Worm (Caenorhabditis elegans) whole organism, young adult: ENCODE results near the gene C14B9.10.

ENCODE experiments used
- B0261.1 ChIP-seq: sonication (generic microtip); optimal IDR thresholded peaks from 2 replicates; lab custom pipeline; 2016; ENCODE audit warnings: mild to moderate bottlenecking, missing genetic modification characterization, moderate library complexity, missing compliant biosample characterization
- C06A6.2 ChIP-seq: fragments of 200-800 bp; sonication (Bioruptor generic); conservative IDR thresholded peaks from 2 replicates; pipeline ENCODE4 v1.3.6; 2022; ENCODE audit warnings: missing genetic modification characterization, missing compliant biosample characterization
- C17E4.6 ChIP-seq: fragments of 200-800 bp; sonication (Bioruptor generic); IDR thresholded peaks from 2 replicates; pipeline ENCODE4 v1.3.6; 2022; ENCODE audit warnings: missing genetic modification reagents, missing genetic modification characterization, missing compliant biosample characterization
- F23B12.7 ChIP-seq: sonication (generic microtip); optimal IDR thresholded peaks from 2 replicates; lab custom pipeline; 2017; ENCODE audit warnings: missing genetic modification characterization, mild to moderate bottlenecking, missing compliant biosample characterization, antibody characterized with exemption, moderate library complexity; ENCODE audit not compliant: insufficient read depth
- F33H1.4 ChIP-seq: fragments of 200-800 bp; sonication (Bioruptor generic); IDR thresholded peaks from 2 replicates; pipeline ENCODE4 v1.3.6; 2022; ENCODE audit warnings: missing genetic modification reagents, missing genetic modification characterization, missing compliant biosample characterization
- F57A8.1 ChIP-seq: fragments of 200-800 bp; sonication (Bioruptor generic); optimal IDR thresholded peaks from 2 replicates; lab custom pipeline; 2018; ENCODE audit warnings: mild to moderate bottlenecking, missing genetic modification characterization, moderate library complexity, missing compliant biosample characterization
- Y53G8AR.9 ChIP-seq: fragments of 200-800 bp; sonication (Bioruptor generic); conservative IDR thresholded peaks from 2 replicates; pipeline ENCODE4 v1.3.6; 2022; ENCODE audit warnings: missing genetic modification reagents, missing genetic modification characterization, missing compliant biosample characterization
- Y67H2A.10 ChIP-seq: fragments of 200-800 bp; sonication (Bioruptor generic); conservative IDR thresholded peaks from 2 replicates; pipeline ENCODE4 v1.3.6; 2022; ENCODE audit warnings: missing genetic modification reagents, missing genetic modification characterization, missing compliant biosample characterization
- Y79H2A.3 ChIP-seq: fragments of 200-800 bp; sonication (Bioruptor generic); conservative IDR thresholded peaks from 2 replicates; pipeline ENCODE4 v1.3.6; 2022; ENCODE audit warnings: missing genetic modification reagents, missing genetic modification characterization, missing compliant biosample characterization
- ZK185.1 ChIP-seq: sonication (generic microtip); optimal IDR thresholded peaks from 2 replicates; lab custom pipeline; 2016; ENCODE audit warnings: mild to moderate bottlenecking, missing genetic modification characterization, missing compliant biosample characterization; ENCODE audit not compliant: poor library complexity, severe bottlenecking
- attf-5 ChIP-seq: fragments of 200-800 bp; sonication (Bioruptor generic); optimal IDR thresholded peaks from 2 replicates; lab custom pipeline; 2018; ENCODE audit warnings: mild to moderate bottlenecking, missing genetic modification characterization, missing compliant biosample characterization
- bed-2 ChIP-seq: fragments of 200-800 bp; sonication (Bioruptor generic); IDR thresholded peaks from 2 replicates; pipeline ENCODE4 v1.3.6; 2022; ENCODE audit warnings: missing genetic modification reagents, missing genetic modification characterization, missing compliant biosample characterization
- ccch-3 ChIP-seq: fragments of 200-800 bp; sonication (Bioruptor generic); optimal IDR thresholded peaks from 2 replicates; lab custom pipeline; 2018; ENCODE audit warnings: mild to moderate bottlenecking, missing genetic modification characterization, missing compliant biosample characterization
- cebp-1 ChIP-seq, 2 experiments: fragments of 200-800 bp in 1 of 2; sonication (Bioruptor generic) in 1 of 2; sonication (generic microtip) in 1 of 2; IDR thresholded peaks in 1 of 2; optimal IDR thresholded peaks in 1 of 2; 2 replicates each; pipeline versions ENCODE4 v1.3.6 to Lab custom; 2017 to 2022; ENCODE audit warnings: missing compliant biosample characterization in 2 of 2, missing genetic modification characterization in 2 of 2, mild to moderate bottlenecking in 1 of 2, missing genetic modification reagents in 1 of 2, moderate library complexity in 1 of 2
- ceh-40 ChIP-seq: fragments of 200-800 bp; sonication (Bioruptor generic); IDR thresholded peaks from 2 replicates; pipeline ENCODE4 v1.3.6; 2022; ENCODE audit warnings: missing genetic modification characterization, missing compliant biosample characterization
- ceh-79 ChIP-seq: sonication (generic microtip); optimal IDR thresholded peaks from 2 replicates; lab custom pipeline; 2017; ENCODE audit warnings: mild to moderate bottlenecking, missing genetic modification characterization, missing compliant biosample characterization
- ceh-91 ChIP-seq: fragments of 200-800 bp; sonication (Bioruptor generic); IDR thresholded peaks from 2 replicates; pipeline ENCODE4 v1.3.6; 2022; ENCODE audit warnings: missing genetic modification reagents, missing genetic modification characterization, missing compliant biosample characterization
- chd-7 ChIP-seq: sonication (generic microtip); optimal IDR thresholded peaks from 2 replicates; lab custom pipeline; 2016; ENCODE audit warnings: mild to moderate bottlenecking, missing genetic modification characterization, moderate library complexity, missing compliant biosample characterization
- die-1 ChIP-seq: sonication (generic microtip); optimal IDR thresholded peaks from 2 replicates; lab custom pipeline; 2016; ENCODE audit warnings: missing genotype, mild to moderate bottlenecking, missing genetic modification characterization, missing compliant biosample characterization
- dox-1 ChIP-seq: fragments of 200-800 bp; sonication (Bioruptor generic); IDR thresholded peaks from 2 replicates; pipeline ENCODE4 v1.3.6; 2022; ENCODE audit warnings: missing genetic modification reagents, missing genetic modification characterization, missing compliant biosample characterization
- dpff-1 ChIP-seq: sonication (generic microtip); optimal IDR thresholded peaks from 2 replicates; lab custom pipeline; 2017; ENCODE audit warnings: mild to moderate bottlenecking, missing genetic modification characterization, missing compliant biosample characterization
- dpl-1 ChIP-seq: fragments of 150-350 bp; optimal IDR thresholded peaks from 2 replicates; lab custom pipeline; 2014; ENCODE audit warnings: missing biosample characterization, missing genetic modification reagents, missing genetic modification characterization
- efl-1 ChIP-seq: fragments of 150-350 bp; optimal IDR thresholded peaks from 2 replicates; lab custom pipeline; 2014; ENCODE audit warnings: missing biosample characterization, missing genetic modification reagents, missing genetic modification characterization
- him-1 ChIP-seq: sonication (generic microtip); optimal IDR thresholded peaks from 2 replicates; lab custom pipeline; 2016; ENCODE audit warnings: missing genotype, missing genetic modification reagents, missing genetic modification characterization, missing compliant biosample characterization
- hmg-1.2 ChIP-seq: fragments of 200-800 bp; sonication (Bioruptor generic); IDR thresholded peaks from 2 replicates; pipeline ENCODE4 v1.3.6; 2022; ENCODE audit warnings: missing genetic modification reagents, missing genetic modification characterization, missing compliant biosample characterization
- hmg-20 ChIP-seq: fragments of 200-800 bp; sonication (Bioruptor generic); IDR thresholded peaks from 2 replicates; pipeline ENCODE4 v1.3.6; 2022; ENCODE audit warnings: missing genetic modification reagents, missing genetic modification characterization, missing compliant biosample characterization
- hsf-1 ChIP-seq: fragments of 200-800 bp; sonication (Bioruptor generic); IDR thresholded peaks from 2 replicates; pipeline ENCODE4 v1.3.6; 2022; ENCODE audit warnings: missing genetic modification reagents, missing genetic modification characterization, missing compliant biosample characterization
- lag-1 ChIP-seq: fragments of 200-800 bp; sonication (Bioruptor generic); IDR thresholded peaks from 2 replicates; pipeline ENCODE4 v1.3.6; 2022; ENCODE audit warnings: missing genetic modification reagents, missing genetic modification characterization, missing compliant biosample characterization
- lin-35 ChIP-seq, 3 experiments: fragments of 150-350 bp in 2 of 3; sonication (generic microtip) in 1 of 3; optimal IDR thresholded peaks; 2 replicates each; lab custom pipeline; 2014 to 2018; ENCODE audit warnings: missing biosample characterization in 3 of 3, missing genetic modification characterization in 3 of 3, missing genetic modification reagents in 3 of 3
- lin-54 ChIP-seq: fragments of 200-800 bp; sonication (Bioruptor generic); optimal IDR thresholded peaks from 2 replicates; lab custom pipeline; 2018; ENCODE audit warnings: mild to moderate bottlenecking, missing genetic modification characterization, missing compliant biosample characterization
- lir-1 ChIP-seq: fragments of 200-800 bp; sonication (Bioruptor generic); conservative IDR thresholded peaks from 2 replicates; pipeline ENCODE4 v1.3.6; 2022; ENCODE audit warnings: missing genetic modification reagents, missing genetic modification characterization, missing compliant biosample characterization
- lsl-1 ChIP-seq: fragments of 200-800 bp; sonication (Bioruptor generic); optimal IDR thresholded peaks from 2 replicates; lab custom pipeline; 2018; ENCODE audit warnings: mild to moderate bottlenecking, missing genetic modification characterization, moderate library complexity, missing compliant biosample characterization
- madf-10 ChIP-seq: sonication (generic microtip); optimal IDR thresholded peaks from 2 replicates; lab custom pipeline; 2016; ENCODE audit warnings: mild to moderate bottlenecking, missing genetic modification characterization, missing compliant biosample characterization
- madf-6 ChIP-seq: fragments of 200-800 bp; sonication (Bioruptor generic); IDR thresholded peaks from 2 replicates; pipeline ENCODE4 v1.3.6; 2022; ENCODE audit warnings: missing genetic modification reagents, missing genetic modification characterization, missing compliant biosample characterization
- mes-4 ChIP-seq: sonication (generic microtip); optimal IDR thresholded peaks from 2 replicates; lab custom pipeline; 2016; ENCODE audit warnings: missing genotype, missing genetic modification characterization, missing compliant biosample characterization
- nfyb-1 ChIP-seq: fragments of 200-800 bp; sonication (Bioruptor generic); IDR thresholded peaks from 2 replicates; pipeline ENCODE4 v1.3.6; 2022; ENCODE audit warnings: missing genetic modification reagents, missing genetic modification characterization, missing compliant biosample characterization
- rec-8 ChIP-seq, 2 experiments: sonication (generic microtip); optimal IDR thresholded peaks; 2 replicates each; lab custom pipeline; 2016; ENCODE audit warnings: mild to moderate bottlenecking in 2 of 2, missing genetic modification characterization in 2 of 2, missing genetic modification reagents in 2 of 2, missing genotype in 2 of 2, missing biosample characterization in 1 of 2, missing compliant biosample characterization in 1 of 2, moderate library complexity in 1 of 2
- snpc-1.1 ChIP-seq: sonication (generic microtip); optimal IDR thresholded peaks from 2 replicates; lab custom pipeline; 2017; ENCODE audit warnings: missing genetic modification characterization, mild to moderate bottlenecking, missing compliant biosample characterization, antibody characterized with exemption, moderate library complexity, missing genotype, missing genetic modification reagents; ENCODE audit not compliant: insufficient read depth
- somi-1 ChIP-seq: fragments of 200-800 bp; sonication (Bioruptor generic); optimal IDR thresholded peaks from 2 replicates; lab custom pipeline; 2018; ENCODE audit warnings: mild to moderate bottlenecking, missing genetic modification characterization, missing compliant biosample characterization
- tbp1 ChIP-seq: fragments of 200-800 bp; sonication (Bioruptor generic); optimal IDR thresholded peaks from 2 replicates; lab custom pipeline; 2018; ENCODE audit warnings: mild to moderate bottlenecking, missing genetic modification characterization, missing compliant biosample characterization
- xnd-1 ChIP-seq: sonication (generic microtip); optimal IDR thresholded peaks from 2 replicates; lab custom pipeline; 2016; ENCODE audit warnings: missing genotype, missing genetic modification reagents, missing genetic modification characterization, missing compliant biosample characterization
- zfh-2 ChIP-seq: fragments of 200-800 bp; sonication (Bioruptor generic); conservative IDR thresholded peaks from 2 replicates; pipeline ENCODE4 v1.3.6; 2022; ENCODE audit warnings: missing genetic modification reagents, missing genetic modification characterization, missing compliant biosample characterization
- ztf-22 ChIP-seq: fragments of 200-800 bp; sonication (Bioruptor generic); optimal IDR thresholded peaks from 2 replicates; lab custom pipeline; 2018; ENCODE audit warnings: mild to moderate bottlenecking, missing genetic modification characterization, moderate library complexity, missing compliant biosample characterization
- ztf-26 ChIP-seq: sonication (generic microtip); optimal IDR thresholded peaks from 2 replicates; lab custom pipeline; 2017; ENCODE audit warnings: missing genetic modification characterization, missing compliant biosample characterization
- ztf-28 ChIP-seq: fragments of 200-800 bp; sonication (Bioruptor generic); IDR thresholded peaks from 2 replicates; pipeline ENCODE4 v1.3.6; 2022; ENCODE audit warnings: missing genetic modification reagents, missing genetic modification characterization, missing compliant biosample characterization

Gene C14B9.10

DNA sequence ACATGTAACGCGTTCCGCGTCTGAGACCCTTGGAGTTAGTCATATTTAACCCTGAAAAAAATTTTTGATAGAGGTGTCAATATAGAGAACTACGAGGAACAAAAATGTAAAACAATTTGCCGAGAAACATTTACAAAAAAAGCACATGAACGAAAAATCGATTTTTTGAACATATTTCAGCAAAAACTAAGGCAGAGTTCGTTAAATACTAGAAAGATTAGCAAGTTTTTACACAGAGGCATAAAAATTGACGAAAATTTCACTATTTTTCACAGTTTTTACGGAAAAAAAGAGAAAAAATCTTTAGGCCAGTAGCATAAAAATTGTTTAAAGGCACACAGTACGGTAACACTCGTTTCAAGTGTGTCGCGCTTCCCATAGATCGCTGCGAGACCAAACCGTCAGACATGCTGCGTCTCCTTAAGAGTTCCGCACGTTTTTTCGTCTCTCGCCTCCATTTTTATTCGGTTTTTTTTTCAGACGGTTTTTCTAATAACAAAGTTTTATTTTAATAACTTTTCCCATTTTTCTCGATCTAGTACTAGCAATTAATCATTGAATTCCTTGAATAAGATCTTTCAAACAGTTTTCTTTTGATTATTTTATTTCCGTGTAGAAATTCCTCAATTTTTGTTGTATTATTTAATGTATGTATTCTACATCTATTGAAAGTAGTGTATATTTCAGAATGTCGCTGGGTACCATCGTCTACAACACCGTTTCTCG lies at the start of gene C14B9.10, which contains the start of gene rpl-21 (continued):
- peak; percentile 3 for TF ChIP-seq B0261.1 (tag; lab: Kevin White, UChicago)
- peak; percentile 20; the same call in 1 of the 2 replicates for TF ChIP-seq lir-1
- 0 out of 2 replicates have a peak, but pooled peaks have one; percentile 22 for TF ChIP-seq ztf-28 (GFP tag; lab: Robert Waterston, UW)
- TF ChIP-seq dox-1: peak; percentile 80
- peak in 1 of 3 experiments; percentile 67 for TF ChIP-seq lin-35 (GFP tag; optimal IDR thresholded peaks at IDR 0.05; lab: Kevin White, UChicago)
- TF ChIP-seq die-1: no peak
- peak; percentile 26 for TF ChIP-seq madf-10 (tag; lab: Kevin White, UChicago)
- TF ChIP-seq bed-2 (GFP tag; lab: Robert Waterston, UW): no peak
- TF ChIP-seq C06A6.2 (GFP tag; lab: Robert Waterston, UW): no peak
- no peak for TF ChIP-seq ccch-3
- TF ChIP-seq hsf-1 (GFP tag; lab: Robert Waterston, UW): peak; percentile 19; the same call in 1 of the 2 replicates
- TF ChIP-seq C17E4.6: peak; percentile 25; the same call in 1 of the 2 replicates
- TF ChIP-seq ZK185.1: peak; percentile 66
- no peak for TF ChIP-seq ceh-40 (GFP tag; lab: Robert Waterston, UW)
- TF ChIP-seq xnd-1 (tag; lab: Kevin White, UChicago): peak; percentile 60
- peak; percentile 60 for TF ChIP-seq snpc-1.1 (tag; lab: Kevin White, UChicago)
- no peak for TF ChIP-seq F57A8.1 (GFP tag; lab: Kevin White, UChicago)
- TF ChIP-seq zfh-2 (GFP tag; lab: Robert Waterston, UW): no peak
- peak in 1 of 2 experiments; percentile 46 for TF ChIP-seq rec-8 (tag; optimal IDR thresholded peaks at IDR 0.05; lab: Kevin White, UChicago)
- TF ChIP-seq dpl-1 (GFP tag; lab: Kevin White, UChicago): peak; percentile 30
- peak; percentile 65 for TF ChIP-seq him-1 (tag; lab: Kevin White, UChicago)
- TF ChIP-seq lin-54: peak; percentile 80
- peak; percentile 76 for TF ChIP-seq attf-5 (GFP tag; lab: Kevin White, UChicago)
- TF ChIP-seq, all 124 proteins: peak for 52

DNA sequence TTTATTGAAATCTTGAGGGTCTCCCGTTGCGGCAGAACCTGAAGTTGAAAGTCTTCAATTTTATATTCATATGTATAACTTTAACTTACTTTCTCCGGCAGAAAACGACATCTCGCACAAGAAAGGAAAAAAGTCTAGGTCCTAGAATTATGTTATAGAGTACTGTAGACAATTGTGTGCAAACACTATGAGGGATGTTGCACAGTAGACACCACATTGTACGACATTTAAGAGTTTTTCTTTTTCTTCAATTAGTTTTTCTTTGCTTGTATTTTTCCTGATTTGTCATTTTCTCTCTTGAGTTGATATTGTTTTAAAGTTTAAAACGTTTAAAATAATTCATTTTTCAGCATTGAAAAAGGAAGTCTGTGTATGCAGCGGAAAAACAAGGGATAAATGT lies 45.3 kb upstream of the C14B9.10 start, which contains the start of the genes K06H7.7 and grp-1:
Gene K06H7.7, minus strand, starts transcription at position 121 of the 400 bp plus-strand sequence.
Gene grp-1, plus strand, starts transcription at position 351 of the 400 bp plus-strand sequence.
- TF ChIP-seq Y53G8AR.9 (GFP tag; lab: Robert Waterston, UW) (no peak), Y79H2A.3 (GFP tag; lab: Robert Waterston, UW) (no peak), nfyb-1 (no peak), hmg-1.2 (peak; percentile 27; the same call in 1 of the 2 replicates), hmg-20 (GFP tag; lab: Robert Waterston, UW) (no peak), efl-1 (GFP tag; lab: Kevin White, UChicago) (no peak), F33H1.4 (0 out of 2 replicates have a peak, but pooled peaks have one; percentile 26), lag-1 (no peak), ceh-79 (no peak), dpl-1 (GFP tag; lab: Kevin White, UChicago) (no peak), somi-1 (no peak), ceh-40 (GFP tag; lab: Robert Waterston, UW) (no peak), ztf-22 (GFP tag; lab: Kevin White, UChicago) (no peak), chd-7 (tag; lab: Kevin White, UChicago) (no peak), tbp1 (GFP tag; lab: Kevin White, UChicago) (peak; percentile 1), cebp-1 (GFP tag; IDR thresholded peaks at IDR 0.05; lab: Robert Waterston, UW) (no peak), cebp-1 (tag; optimal IDR thresholded peaks at IDR 0.05; lab: Kevin White, UChicago) (no peak), ztf-26 (tag; lab: Kevin White, UChicago) (no peak), mes-4 (no peak), madf-6 (GFP tag; lab: Robert Waterston, UW) (peak; percentile 31; the same call in 1 of the 2 replicates), him-1 (tag; lab: Kevin White, UChicago) (no peak), F23B12.7 (tag; lab: Kevin White, UChicago) (no peak), ceh-91 (GFP tag; lab: Robert Waterston, UW) (no peak), lsl-1 (GFP tag; lab: Kevin White, UChicago) (peak; percentile 77), Y67H2A.10 (GFP tag; lab: Robert Waterston, UW) (no peak), dpff-1 (no peak)
